Worm (Caenorhabditis elegans) whole organism, L4/young adult: ENCODE measurements around the gene srbc-30.

Experiments used
- W03F9.2 ChIP-seq: fragments of 150-350 bp; optimal IDR thresholded peaks from 2 replicates; lab custom pipeline; 2014; ENCODE audit warnings: missing biosample characterization, missing genetic modification characterization
- dao-5 ChIP-seq: sonication (generic microtip); optimal IDR thresholded peaks from 2 replicates; lab custom pipeline; 2016; ENCODE audit warnings: missing genotype, missing genetic modification characterization, moderate library complexity, missing compliant biosample characterization
- him-1 ChIP-seq: sonication (generic microtip); optimal IDR thresholded peaks from 2 replicates; lab custom pipeline; 2016; ENCODE audit warnings: missing genotype, missing genetic modification reagents, missing genetic modification characterization, missing compliant biosample characterization

Gene srbc-30

DNA sequence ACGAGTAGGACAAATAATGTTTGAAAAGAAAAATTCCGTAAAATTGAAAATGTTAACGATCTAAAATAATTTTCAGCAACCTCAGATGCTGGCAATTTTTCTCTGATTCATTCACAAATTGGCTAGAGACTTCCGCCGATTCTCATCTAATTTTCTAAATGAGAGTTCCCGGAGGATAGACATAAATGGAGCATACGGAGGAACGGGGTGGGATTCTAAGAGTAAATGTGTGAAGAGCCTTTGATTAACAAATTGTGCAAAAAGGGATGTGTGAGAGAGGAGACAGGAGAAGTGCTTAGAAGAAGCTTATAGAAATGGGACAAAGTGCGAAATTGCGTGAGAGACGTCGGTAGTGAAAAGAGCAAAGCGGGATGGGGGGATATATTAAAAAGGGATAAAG is 28.6 kb downstream of the srbc-30 start:
- no peak for TF ChIP-seq him-1 (tag; lab: Kevin White, UChicago)
- TF ChIP-seq dao-5: no peak
- no peak for TF ChIP-seq W03F9.2 (tag; lab: Kevin White, UChicago)

DNA sequence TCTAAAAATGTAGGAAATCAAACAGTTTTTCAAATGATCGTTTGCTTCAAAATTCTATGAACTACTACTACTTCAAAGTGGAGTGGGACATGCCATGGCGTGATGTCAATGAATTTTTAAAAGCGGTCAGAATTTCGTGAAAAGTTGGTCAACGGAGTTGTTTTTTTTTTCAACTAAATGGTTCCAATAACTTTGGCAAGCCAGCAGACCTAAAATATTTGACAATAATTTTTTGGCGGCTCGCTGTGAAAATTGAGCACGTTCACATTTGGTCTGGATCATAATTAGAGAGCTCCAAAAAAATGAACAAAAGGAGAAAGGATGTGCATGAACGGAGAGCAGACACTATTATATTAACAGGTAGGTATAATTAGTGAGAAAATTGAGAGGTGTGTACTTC is 29.9 kb downstream of the srbc-30 start:
- TF ChIP-seq dao-5 (no peak), him-1 (tag; lab: Kevin White, UChicago) (no peak), W03F9.2 (tag; lab: Kevin White, UChicago) (no peak)

- no peak for TF ChIP-seq him-1 (tag; lab: Kevin White, UChicago)
Measured at ce11 chrV:3449810-3450209, 30.4 kb downstream of the srbc-30 start.

DNA sequence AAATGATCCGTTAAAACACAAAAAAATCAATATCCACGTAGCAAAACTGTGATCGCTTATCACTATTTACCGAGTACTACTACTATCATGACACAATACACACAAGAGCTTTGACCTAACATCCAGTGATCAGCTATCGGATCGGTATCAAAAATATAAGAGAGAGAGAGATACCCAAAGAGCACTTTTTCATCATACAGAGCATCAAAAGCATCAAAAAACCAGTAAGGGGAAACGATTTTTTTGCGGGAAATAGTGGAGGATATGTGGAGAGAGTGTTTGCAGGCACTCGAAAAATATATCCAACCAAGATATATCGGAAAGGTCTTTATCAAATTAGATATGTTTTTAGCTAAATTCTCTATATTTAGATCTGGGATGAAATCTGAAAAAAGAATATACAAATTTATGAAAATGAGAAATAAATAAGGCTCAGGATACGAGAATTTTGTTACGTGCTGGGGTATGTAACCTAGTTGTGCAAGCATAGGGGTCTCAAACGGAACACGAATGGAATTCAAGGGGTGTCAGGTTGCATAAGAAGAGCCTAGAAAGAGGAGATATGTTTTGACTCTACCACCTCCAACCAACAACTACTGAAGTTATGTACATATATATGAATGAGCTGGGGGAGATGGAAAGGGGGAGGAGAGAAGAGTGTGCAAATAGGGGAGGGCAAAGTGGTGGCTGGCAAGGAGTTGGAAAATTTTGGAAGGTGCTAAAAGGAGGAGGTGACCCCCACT is 35.0 kb downstream of the srbc-30 start:
- no peak for TF ChIP-seq W03F9.2 (tag; lab: Kevin White, UChicago)
- TF ChIP-seq him-1 (tag; lab: Kevin White, UChicago): no peak
- no peak for TF ChIP-seq dao-5

DNA sequence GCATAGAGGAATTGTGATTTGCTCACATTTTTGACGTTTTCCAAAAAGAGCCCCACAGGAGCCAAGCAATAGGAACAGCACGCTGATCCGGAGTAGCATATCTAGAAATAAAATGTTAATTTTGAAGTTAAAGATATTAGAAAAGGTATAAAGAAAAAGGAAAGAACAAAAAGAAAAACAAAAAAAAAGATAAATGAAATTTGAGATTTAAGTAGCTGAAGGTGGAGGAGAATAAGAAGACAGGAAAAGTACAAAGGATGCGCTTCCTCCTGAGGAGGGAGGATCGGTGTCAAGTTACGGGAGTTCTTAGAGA is 35.5 kb downstream of the srbc-30 start, which contains the start of gene cfz-2:
Gene cfz-2 (minus strand): TSS at position 101 of the 313 bp plus-strand sequence.
- TF ChIP-seq dao-5 (no peak), W03F9.2 (tag; lab: Kevin White, UChicago) (no peak), him-1 (tag; lab: Kevin White, UChicago) (no peak)

DNA sequence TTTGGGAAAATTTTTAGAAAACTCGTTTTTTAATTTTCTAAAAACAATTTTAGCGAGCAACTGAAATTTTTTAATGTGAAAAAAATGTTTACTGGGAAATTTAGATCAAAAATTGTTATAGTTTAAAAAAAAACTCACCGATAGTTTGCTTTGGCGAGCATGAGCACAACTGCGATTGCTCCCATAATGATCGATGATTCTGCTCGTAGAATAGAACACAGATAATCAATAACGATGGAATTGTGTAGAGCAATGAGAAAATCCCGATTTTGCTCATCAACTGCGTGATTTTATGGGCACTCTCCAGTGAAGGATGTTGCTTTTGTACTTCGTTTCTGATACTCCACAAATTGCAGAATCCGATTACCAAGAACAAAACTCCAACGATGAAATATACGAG is 37.6 kb downstream of the srbc-30 start:
- TF ChIP-seq dao-5: no peak
- no peak for TF ChIP-seq him-1 (tag; lab: Kevin White, UChicago)
- no peak for TF ChIP-seq W03F9.2 (tag; lab: Kevin White, UChicago)

DNA sequence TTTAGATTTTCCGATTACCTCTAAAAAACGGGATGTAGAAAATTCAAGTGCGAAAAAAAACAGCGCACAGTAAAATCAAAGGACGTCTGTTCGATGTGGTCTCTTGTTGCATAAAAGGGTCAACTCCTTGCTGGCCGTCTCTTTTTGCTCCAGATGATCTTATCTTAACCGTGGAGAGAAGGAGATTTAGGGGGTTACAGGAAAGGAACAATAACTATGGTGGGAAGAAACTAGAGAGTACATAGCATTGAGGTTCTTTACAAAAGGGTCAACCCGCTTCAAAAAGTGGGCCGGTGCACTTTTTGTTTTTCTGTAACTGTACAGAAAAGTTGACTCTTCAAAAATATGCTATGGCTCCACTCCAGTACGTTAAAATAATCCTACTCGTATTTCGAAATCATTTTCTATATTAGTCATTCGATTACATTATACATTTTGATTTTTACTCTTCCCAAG is 48.7 kb downstream of the srbc-30 start, which contains the start of the genes T20D4.19 and srj-9:
Gene T20D4.19 (minus strand): TSS at position 101 of the 456 bp plus-strand sequence.
Gene srj-9 (plus strand): TSS at position 406 of the 456 bp plus-strand sequence.
- TF ChIP-seq W03F9.2 (tag; lab: Kevin White, UChicago) (no peak), dao-5 (no peak), him-1 (tag; lab: Kevin White, UChicago) (no peak)

- TF ChIP-seq dao-5 (no peak), W03F9.2 (tag; lab: Kevin White, UChicago) (no peak), him-1 (tag; lab: Kevin White, UChicago) (no peak)
Measured at ce11 chrV:3428697-3429096, 51.5 kb downstream of the srbc-30 start, which contains the start of gene srab-20. Gene srab-20 (plus strand): TSS chrV:3428997.
